Worm (Caenorhabditis elegans): ENCODE results near the gene sftb-6.

DNA sequence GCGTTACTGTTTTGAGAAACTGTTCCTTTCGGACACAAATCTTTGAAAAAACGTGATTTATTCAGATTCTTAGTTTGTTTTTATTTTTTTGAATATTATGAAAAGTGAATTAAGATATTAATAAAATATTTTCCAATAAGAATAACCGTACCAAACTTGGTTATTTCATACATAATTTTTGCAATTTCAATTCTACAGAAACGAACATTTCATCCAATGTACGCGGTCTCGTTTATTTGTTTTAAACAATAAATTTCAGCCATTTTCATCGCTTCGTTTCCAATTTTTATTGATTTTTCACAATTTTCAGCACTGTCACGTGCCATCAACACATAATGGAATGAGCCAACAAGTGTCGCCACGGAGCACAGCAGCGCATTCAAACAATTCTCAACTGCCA, 48.7 kb downstream of the sftb-6 start, which contains the start of gene T25D3.4:
- TF ChIP-seq W03F9.2 (tag; optimal IDR thresholded peaks at IDR 0.05) (no peak), him-1 (tag; optimal IDR thresholded peaks at IDR 0.05) (no peak)

Data from whole organism, L4/young adult.